4 fruit fly cellular contexts compared by ENCODE assay signal in genomic region chr3L:16023020-16023648, dm6.
TF ChIP-seq lines count a peak whose summit lies in the region.

TSS of gene Notum (plus strand) at chr3L:16023480.

- no peak for TF ChIP-seq CTCF in whole organism, embryonic (GFP tag; optimal IDR thresholded peaks at IDR 0.05; lab: Kevin White, UChicago)

TF ChIP-seq in whole organism, embryonic, 481 proteins besides CTCF, POLR2A, EP300 and RAD21 (continues in another document):
- TF ChIP-seq h (optimal IDR thresholded peaks at IDR 0.05; lab: Kevin White, UChicago) (no peak), Fer3 (tag; optimal IDR thresholded peaks at IDR 0.05; lab: Kevin White, UChicago) (no peak), CG12104 (GFP tag; optimal IDR thresholded peaks at IDR 0.05; lab: Kevin White, UChicago) (no peak), CHES-1-like (GFP tag; optimal IDR thresholded peaks at IDR 0.05; lab: Kevin White, UChicago) (no peak), CG7745 (tag; optimal IDR thresholded peaks at IDR 0.05; lab: Kevin White, UChicago) (no peak), CG31365 (tag; optimal IDR thresholded peaks at IDR 0.05; lab: Kevin White, UChicago) (no peak), run (tag; optimal IDR thresholded peaks at IDR 0.05; lab: Kevin White, UChicago) (no peak), Atf3 (GFP tag; optimal IDR thresholded peaks at IDR 0.05; lab: Kevin White, UChicago) (no peak), Trl (optimal IDR thresholded peaks at IDR 0.05; lab: Kevin White, UChicago) (peak; percentile 38 to 56), Trl (GFP tag; optimal IDR thresholded peaks at IDR 0.05; lab: Kevin White, UChicago) (no peak), cad (GFP tag; optimal IDR thresholded peaks at IDR 0.05; lab: Kevin White, UChicago) (peak; percentile 45), pan (optimal IDR thresholded peaks at IDR 0.05; lab: Kevin White, UChicago) (peak in 1 of 2 experiments; percentile 27), pan (GFP tag; optimal IDR thresholded peaks at IDR 0.05 in 1 of 2, IDR thresholded peaks at IDR 0.05 in 1 of 2) (peak in 1 of 2 experiments; percentile 30), fd3F (GFP tag; optimal IDR thresholded peaks at IDR 0.05; lab: Kevin White, UChicago) (no peak), Ada2b (GFP tag; IDR thresholded peaks at IDR 0.05; lab: Robert Waterston, UW) (no peak), org-1 (GFP tag; optimal IDR thresholded peaks at IDR 0.05; lab: Kevin White, UChicago) (no peak), gsb-n (tag; optimal IDR thresholded peaks at IDR 0.05; lab: Kevin White, UChicago) (peak; percentile 18), Dref (GFP tag; IDR thresholded peaks at IDR 0.05; lab: Robert Waterston, UW) (no peak), CG17829 (tag; optimal IDR thresholded peaks at IDR 0.05; lab: Kevin White, UChicago) (no peak), CG14441 (GFP tag; IDR thresholded peaks at IDR 0.05; lab: Robert Waterston, UW) (0 out of 2 replicates have a peak, but pooled peaks have one; percentile 11), CG34376 (GFP tag; optimal IDR thresholded peaks at IDR 0.05; lab: Kevin White, UChicago) (no peak), C15 (GFP tag; IDR thresholded peaks at IDR 0.05; lab: Robert Waterston, UW) (no peak), gsb (GFP tag; IDR thresholded peaks at IDR 0.05; lab: Robert Waterston, UW) (no peak)

TF ChIP-seq in whole organism, prepupa, 60 proteins besides CTCF, POLR2A, EP300 and RAD21:
- TF ChIP-seq CG10631 (GFP tag; optimal IDR thresholded peaks at IDR 0.05; lab: Kevin White, UChicago) (no peak), CG6854 (GFP tag; optimal IDR thresholded peaks at IDR 0.05; lab: Kevin White, UChicago) (peak; percentile 21), Smox (GFP tag; optimal IDR thresholded peaks at IDR 0.05; lab: Kevin White, UChicago) (no peak), CG8632 (GFP tag; optimal IDR thresholded peaks at IDR 0.05; lab: Kevin White, UChicago) (no peak), fd59A (GFP tag; optimal IDR thresholded peaks at IDR 0.05; lab: Kevin White, UChicago) (no peak), Eip78C (GFP tag; lab: Kevin White, UChicago) (peak; percentile 38), eg (GFP tag; IDR thresholded peaks at IDR 0.05; lab: Robert Waterston, UW) (no peak), Sox14 (GFP tag; optimal IDR thresholded peaks at IDR 0.05; lab: Kevin White, UChicago) (no peak), CG34406 (GFP tag; optimal IDR thresholded peaks at IDR 0.05; lab: Kevin White, UChicago) (no peak), CG6808 (GFP tag; optimal IDR thresholded peaks at IDR 0.05; lab: Kevin White, UChicago) (no peak), CG3919 (GFP tag; optimal IDR thresholded peaks at IDR 0.05; lab: Kevin White, UChicago) (no peak), Hr38 (GFP tag; optimal IDR thresholded peaks at IDR 0.05; lab: Kevin White, UChicago) (no peak)

TF ChIP-seq in whole organism, pupa, 21 proteins besides CTCF, POLR2A, EP300 and RAD21:
- peak; percentile 76 for TF ChIP-seq CG13204 (GFP tag; optimal IDR thresholded peaks at IDR 0.05; lab: Kevin White, UChicago)
- no peak for TF ChIP-seq CG17806 (tag; optimal IDR thresholded peaks at IDR 0.05; lab: Kevin White, UChicago)
- peak; percentile 19; the same call in 1 of the 2 replicates for TF ChIP-seq Ets98B (GFP tag; IDR thresholded peaks at IDR 0.05; lab: Robert Waterston, UW)
TF ChIP-seq in whole organism, pupa: peak in this region for 2.

TF ChIP-seq in whole organism, wandering third instar larva, 38 proteins besides CTCF, POLR2A, EP300 and RAD21:
- TF ChIP-seq sv (GFP tag; optimal IDR thresholded peaks at IDR 0.05; lab: Kevin White, UChicago) (no peak), HLH106 (tag; optimal IDR thresholded peaks at IDR 0.05; lab: Kevin White, UChicago) (no peak), psq (GFP tag; optimal IDR thresholded peaks at IDR 0.05; lab: Kevin White, UChicago) (peak; percentile 32), ey (GFP tag; optimal IDR thresholded peaks at IDR 0.05; lab: Kevin White, UChicago) (no peak), Jra (GFP tag; optimal IDR thresholded peaks at IDR 0.05; lab: Kevin White, UChicago) (no peak), woc (GFP tag; optimal IDR thresholded peaks at IDR 0.05; lab: Kevin White, UChicago) (no peak), CrebA (GFP tag; optimal IDR thresholded peaks at IDR 0.05; lab: Kevin White, UChicago; ENCODE audit: borderline replicate concordance) (no peak)

Comparison
In these comparisons a context has a peak if more than half of its experiments do, and no peak if none do; other contexts are left out.
1. Of the 7 proteins assayed by ChIP-seq in both whole organism, embryonic and whole organism, prepupa: peak only in whole organism, embryonic: none; only in whole organism, prepupa: CG6854; in both: none; in neither: 6.